Worm (Caenorhabditis elegans): ENCODE results near the gene txt-13.

The txt-13 gene

ce11 chrII:10558962-10559415 is 11.4 kb upstream of the txt-13 start (continued):
- TF ChIP-seq egl-13 (tag; optimal IDR thresholded peaks at IDR 0.05) (peak; percentile 51), nhr-28 (tag; optimal IDR thresholded peaks at IDR 0.05) (no peak), blmp-1 (tag; optimal IDR thresholded peaks at IDR 0.05) (peak; percentile 77), ces-1 (GFP tag; optimal IDR thresholded peaks at IDR 0.05) (no peak), nhr-90 (tag; optimal IDR thresholded peaks at IDR 0.05; ENCODE audit: poor library complexity) (peak; percentile 79), vab-15 (tag; optimal IDR thresholded peaks at IDR 0.05) (no peak), elt-3 (tag; optimal IDR thresholded peaks at IDR 0.05) (peak in 2 of 6 experiments; percentile 45 to 52), unc-86 (tag; optimal IDR thresholded peaks at IDR 0.05) (peak; percentile 78), egl-27 (tag; optimal IDR thresholded peaks at IDR 0.05) (no peak), unc-98 (GFP tag; IDR thresholded peaks at IDR 0.05) (no peak), nhr-11 (tag; optimal IDR thresholded peaks at IDR 0.05) (peak; percentile 61), mab-9 (GFP tag; IDR thresholded peaks at IDR 0.05) (peak; percentile 87), ztf-4 (tag; optimal IDR thresholded peaks at IDR 0.05) (peak; percentile 76), nhr-237 (tag; optimal IDR thresholded peaks at IDR 0.05) (no peak), alr-1 (tag; optimal IDR thresholded peaks at IDR 0.05; ENCODE audit: borderline replicate concordance) (no peak), ama-1 (optimal IDR thresholded peaks at IDR 0.05) (peak; percentile 58), unc-130 (tag; optimal IDR thresholded peaks at IDR 0.05) (peak; percentile 31), mef-2 (tag; optimal IDR thresholded peaks at IDR 0.05) (no peak), aha-1 (tag; optimal IDR thresholded peaks at IDR 0.05) (peak; percentile 87), snpc-4 (tag; optimal IDR thresholded peaks at IDR 0.05) (peak; percentile 31), nhr-85 (tag) (peak; percentile 97), lin-15B (tag; optimal IDR thresholded peaks at IDR 0.05) (no peak), zag-1 (tag; optimal IDR thresholded peaks at IDR 0.05) (no peak), Y116A8C.19 (tag; optimal IDR thresholded peaks at IDR 0.05; ENCODE audit: borderline replicate concordance) (no peak), efl-1 (optimal IDR thresholded peaks at IDR 0.05) (peak; percentile 44 to 58), efl-1 (GFP tag; optimal IDR thresholded peaks at IDR 0.05 in 1 of 2) (peak; percentile 57 to 95), tbx-2 (tag; optimal IDR thresholded peaks at IDR 0.05) (peak; percentile 86), lin-14 (GFP tag; optimal IDR thresholded peaks at IDR 0.05) (peak; percentile 97), nhr-20 (tag; optimal IDR thresholded peaks at IDR 0.05) (peak; percentile 95), pax-3 (tag; optimal IDR thresholded peaks at IDR 0.05) (peak; percentile 77), nhr-71 (tag; optimal IDR thresholded peaks at IDR 0.05) (peak; percentile 96), nhr-47 (tag; optimal IDR thresholded peaks at IDR 0.05) (peak; percentile 88), C04F5.9 (tag; optimal IDR thresholded peaks at IDR 0.05) (peak; percentile 22), xbp-1 (tag; optimal IDR thresholded peaks at IDR 0.05) (peak; percentile 87), C16A3.4 (tag; optimal IDR thresholded peaks at IDR 0.05) (peak; percentile 78), sptf-1 (tag; optimal IDR thresholded peaks at IDR 0.05) (no peak), nhr-76 (tag; optimal IDR thresholded peaks at IDR 0.05) (no peak), nhr-84 (tag; optimal IDR thresholded peaks at IDR 0.05) (no peak), pqm-1 (tag; optimal IDR thresholded peaks at IDR 0.05) (no peak), fos-1 (tag; optimal IDR thresholded peaks at IDR 0.05) (no peak), jun-1 (tag; optimal IDR thresholded peaks at IDR 0.05) (peak; percentile 43)

ce11 chrII:10559671-10560184 is 10.7 kb upstream of the txt-13 start:
- TF ChIP-seq irx-1 (tag; optimal IDR thresholded peaks at IDR 0.05) (no peak), lsy-2 (tag; optimal IDR thresholded peaks at IDR 0.05) (no peak), nhr-77 (tag; optimal IDR thresholded peaks at IDR 0.05) (no peak), lir-3 (tag; optimal IDR thresholded peaks at IDR 0.05; ENCODE audit: poor library complexity) (peak; percentile 27), nhr-85 (tag) (peak; percentile 65), lin-35 (GFP tag; optimal IDR thresholded peaks at IDR 0.05) (peak in 1 of 2 experiments; percentile 7), nhr-71 (tag; optimal IDR thresholded peaks at IDR 0.05) (peak; percentile 15), nhr-47 (tag; optimal IDR thresholded peaks at IDR 0.05) (peak; percentile 3), pax-3 (tag; optimal IDR thresholded peaks at IDR 0.05) (peak; percentile 35), elt-2 (tag; optimal IDR thresholded peaks at IDR 0.05) (peak; percentile 66), fos-1 (tag; optimal IDR thresholded peaks at IDR 0.05) (no peak), efl-1 (optimal IDR thresholded peaks at IDR 0.05) (no peak), efl-1 (GFP tag; optimal IDR thresholded peaks at IDR 0.05 in 1 of 2) (peak in 1 of 2 experiments; percentile 83), aly-2 (tag; optimal IDR thresholded peaks at IDR 0.05) (peak; percentile 63), ama-1 (optimal IDR thresholded peaks at IDR 0.05) (peak; percentile 3), sox-4 (tag; optimal IDR thresholded peaks at IDR 0.05) (no peak), hlh-17 (GFP tag; optimal IDR thresholded peaks at IDR 0.05; ENCODE audit: borderline replicate concordance) (no peak), nhr-11 (tag; optimal IDR thresholded peaks at IDR 0.05) (no peak)
